Worm (Caenorhabditis elegans) whole organism, L4 larva: Measurements from ENCODE around the gene Y38F2AR.10.
A peak's percentile ranks its signal among the peaks of the same experiment; 100 is the strongest.

ENCODE experiments used
- D1046.2 ChIP-seq: fragments of 200-800 bp; sonication (Bioruptor generic); IDR thresholded peaks from 2 replicates; pipeline ENCODE4 v1.3.6; 2022; ENCODE audit warnings: missing genetic modification characterization, missing compliant biosample characterization
- F26F4.8 ChIP-seq: fragments of 200-800 bp; sonication (Bioruptor generic); conservative IDR thresholded peaks from 2 replicates; pipeline ENCODE4 v1.3.6; 2022; ENCODE audit warnings: missing genetic modification characterization, missing compliant biosample characterization
- F44E2.7 ChIP-seq: fragments of 200-800 bp; sonication (Bioruptor generic); IDR thresholded peaks from 2 replicates; pipeline ENCODE4 v2.1.2; 2022; ENCODE audit warnings: missing genetic modification characterization, missing compliant biosample characterization
- F49E8.2 ChIP-seq: sonication (generic microtip); optimal IDR thresholded peaks from 2 replicates; lab custom pipeline; 2016; ENCODE audit warnings: missing compliant biosample characterization, mild to moderate bottlenecking, missing genetic modification characterization, borderline replicate concordance
- R02D3.7 ChIP-seq: fragments of 150-350 bp; sonication (generic microtip); optimal IDR thresholded peaks from 3 replicates; lab custom pipeline; 2014; ENCODE audit warnings: missing biosample characterization, missing genetic modification characterization
- Y105C5A.15 ChIP-seq: fragments of 200-800 bp; sonication (Bioruptor generic); IDR thresholded peaks from 2 replicates; pipeline ENCODE4 v1.3.6; 2022; ENCODE audit warnings: missing genetic modification characterization, missing compliant biosample characterization
- Y48G9A.11 ChIP-seq: fragments of 200-800 bp; sonication (Bioruptor generic); IDR thresholded peaks from 2 replicates; pipeline ENCODE4 v1.3.6; 2022; ENCODE audit warnings: missing genetic modification reagents, missing genetic modification characterization, missing compliant biosample characterization
- Y5F2A.4 ChIP-seq: fragments of 200-800 bp; sonication (Bioruptor generic); optimal IDR thresholded peaks from 2 replicates; lab custom pipeline; 2018; ENCODE audit warnings: mild to moderate bottlenecking, missing genetic modification characterization, missing compliant biosample characterization
- aly-2 ChIP-seq: sonication (generic microtip); optimal IDR thresholded peaks from 2 replicates; lab custom pipeline; 2018; ENCODE audit warnings: missing biosample characterization, missing genetic modification characterization
- ama-1 ChIP-seq: fragments of 150-350 bp; optimal IDR thresholded peaks from 2 replicates; lab custom pipeline; 2014; ENCODE audit warnings: inconsistent platforms, mixed read lengths
- attf-4 ChIP-seq: sonication (generic microtip); optimal IDR thresholded peaks from 3 replicates; lab custom pipeline; 2017; ENCODE audit warnings: missing biosample characterization, missing genetic modification characterization
- ceh-20 ChIP-seq: fragments of 200-800 bp; sonication (Bioruptor generic); IDR thresholded peaks from 2 replicates; pipeline ENCODE4 v1.3.6; 2022; ENCODE audit warnings: missing genetic modification reagents, missing genetic modification characterization, missing compliant biosample characterization
- ceh-28 ChIP-seq: fragments of 150-350 bp; optimal IDR thresholded peaks from 2 replicates; lab custom pipeline; 2014; ENCODE audit warnings: missing biosample characterization, missing genetic modification reagents, missing genetic modification characterization
- ceh-62 ChIP-seq: sonication (generic microtip); optimal IDR thresholded peaks from 2 replicates; lab custom pipeline; 2017; ENCODE audit warnings: missing biosample characterization, missing genetic modification characterization
- cey-2 ChIP-seq: sonication (generic microtip); optimal IDR thresholded peaks from 3 replicates; lab custom pipeline; 2017; ENCODE audit warnings: missing genetic modification characterization, mild to moderate bottlenecking, missing compliant biosample characterization, antibody characterized with exemption, borderline replicate concordance; ENCODE audit not compliant: insufficient read depth
- daf-12 ChIP-seq: fragments of 150-350 bp; optimal IDR thresholded peaks from 2 replicates; lab custom pipeline; 2014; ENCODE audit warnings: missing biosample characterization, missing genetic modification reagents, missing genetic modification characterization
- dmd-6 ChIP-seq: fragments of 200-800 bp; sonication (Bioruptor generic); IDR thresholded peaks from 2 replicates; pipeline ENCODE4 v1.3.6; 2022; ENCODE audit warnings: missing genetic modification reagents, missing genetic modification characterization, missing compliant biosample characterization
- dmd-8 ChIP-seq: fragments of 200-800 bp; sonication (Bioruptor generic); IDR thresholded peaks from 2 replicates; pipeline ENCODE4 v1.3.6; 2022; ENCODE audit warnings: missing genetic modification characterization, missing compliant biosample characterization
- dmd-9 ChIP-seq: fragments of 200-800 bp; sonication (Bioruptor generic); IDR thresholded peaks from 2 replicates; pipeline ENCODE4 v1.3.6; 2022; ENCODE audit warnings: missing genetic modification reagents, missing genetic modification characterization, missing compliant biosample characterization
- dpl-1 ChIP-seq: fragments of 150-350 bp; optimal IDR thresholded peaks from 2 replicates; lab custom pipeline; 2014; ENCODE audit warnings: missing biosample characterization, missing genetic modification reagents, missing genetic modification characterization
- egl-43 ChIP-seq: fragments of 200-800 bp; sonication (Bioruptor generic); IDR thresholded peaks from 2 replicates; pipeline ENCODE4 v1.3.6; 2022; ENCODE audit warnings: missing genetic modification reagents, missing genetic modification characterization, missing compliant biosample characterization
- gei-8 ChIP-seq: fragments of 200-800 bp; sonication (Bioruptor generic); optimal IDR thresholded peaks from 2 replicates; lab custom pipeline; 2018; ENCODE audit warnings: mild to moderate bottlenecking, missing genetic modification characterization, missing compliant biosample characterization
- hif-1 ChIP-seq, 2 experiments: sonication (generic microtip); optimal IDR thresholded peaks; 2 replicates each; lab custom pipeline; 2016 to 2017; ENCODE audit warnings: missing compliant biosample characterization in 2 of 2, missing genetic modification characterization in 2 of 2, missing genetic modification reagents in 2 of 2, missing genotype in 2 of 2, mild to moderate bottlenecking in 1 of 2
- hlh-11 ChIP-seq: fragments of 200-800 bp; sonication (Bioruptor generic); optimal IDR thresholded peaks from 2 replicates; lab custom pipeline; 2018; ENCODE audit warnings: mild to moderate bottlenecking, missing genetic modification characterization, missing compliant biosample characterization
- hmg-1.1 ChIP-seq: fragments of 200-800 bp; sonication (Bioruptor generic); IDR thresholded peaks from 2 replicates; pipeline ENCODE4 v1.3.6; 2022; ENCODE audit warnings: missing genetic modification reagents, missing genetic modification characterization, missing compliant biosample characterization
- lim-7 ChIP-seq: fragments of 200-800 bp; sonication (Bioruptor generic); IDR thresholded peaks from 2 replicates; pipeline ENCODE4 v1.3.6; 2022; ENCODE audit warnings: missing genetic modification characterization, missing compliant biosample characterization
- lin-29 ChIP-seq: fragments of 200-800 bp; sonication (Bioruptor generic); IDR thresholded peaks from 2 replicates; pipeline ENCODE4 v1.3.6; 2022; ENCODE audit warnings: missing genetic modification reagents, missing genetic modification characterization, missing compliant biosample characterization
- lin-39 ChIP-seq: fragments of 150-350 bp; optimal IDR thresholded peaks from 2 replicates; lab custom pipeline; 2014; ENCODE audit warnings: missing biosample characterization, missing genetic modification reagents, missing genetic modification characterization
- lsy-2 ChIP-seq, 2 experiments: fragments of 150-350 bp in 1 of 2; sonication (generic microtip) in 1 of 2; optimal IDR thresholded peaks; 2 replicates each; lab custom pipeline; 2014 to 2017; ENCODE audit warnings: missing biosample characterization in 2 of 2, missing genetic modification characterization in 2 of 2
- nhr-10 ChIP-seq: fragments of 150-350 bp; optimal IDR thresholded peaks from 2 replicates; lab custom pipeline; 2014; ENCODE audit warnings: missing biosample characterization, missing genetic modification characterization
- nhr-102 ChIP-seq: sonication (generic microtip); optimal IDR thresholded peaks from 2 replicates; lab custom pipeline; 2016; ENCODE audit warnings: mild to moderate bottlenecking, missing genetic modification characterization, moderate library complexity, missing compliant biosample characterization
- nhr-11 ChIP-seq: fragments of 150-350 bp; optimal IDR thresholded peaks from 2 replicates; lab custom pipeline; 2014; ENCODE audit warnings: missing biosample characterization, missing genetic modification characterization
- nhr-111 ChIP-seq: fragments of 200-800 bp; sonication (Bioruptor generic); optimal IDR thresholded peaks from 2 replicates; lab custom pipeline; 2018; ENCODE audit warnings: mild to moderate bottlenecking, missing genetic modification characterization, missing compliant biosample characterization
- nhr-41 ChIP-seq: fragments of 200-800 bp; sonication (Bioruptor generic); IDR thresholded peaks from 2 replicates; pipeline ENCODE4 v1.3.6; 2022; ENCODE audit warnings: missing genetic modification reagents, missing genetic modification characterization, missing compliant biosample characterization
- nhr-42 ChIP-seq: fragments of 200-800 bp; sonication (Bioruptor generic); IDR thresholded peaks from 2 replicates; pipeline ENCODE4 v1.3.6; 2022; ENCODE audit warnings: missing genetic modification characterization, missing compliant biosample characterization
- nhr-6 ChIP-seq: fragments of 150-350 bp; optimal IDR thresholded peaks from 2 replicates; lab custom pipeline; 2014; ENCODE audit warnings: missing biosample characterization, missing genetic modification characterization
- pha-4 ChIP-seq, 2 experiments: fragments of 150-350 bp in 1 of 2; fragments of 200-800 bp in 1 of 2; sonication (Bioruptor generic) in 1 of 2; IDR thresholded peaks in 1 of 2; optimal IDR thresholded peaks in 1 of 2; 2 replicates each; pipeline versions ENCODE4 v1.3.6 to Lab custom; 2014 to 2022; ENCODE audit warnings: missing genetic modification characterization in 2 of 2, missing genetic modification reagents in 2 of 2, missing biosample characterization in 1 of 2, missing compliant biosample characterization in 1 of 2
- sdz-12 ChIP-seq: fragments of 200-800 bp; sonication (Bioruptor generic); optimal IDR thresholded peaks from 2 replicates; lab custom pipeline; 2018; ENCODE audit warnings: mild to moderate bottlenecking, missing genetic modification characterization, missing compliant biosample characterization
- set-16 ChIP-seq: fragments of 200-800 bp; sonication (Bioruptor generic); IDR thresholded peaks from 2 replicates; pipeline ENCODE4 v1.3.6; 2022; ENCODE audit warnings: missing genetic modification reagents, missing genetic modification characterization, missing compliant biosample characterization
- snpc-4 ChIP-seq: fragments of 150-350 bp; optimal IDR thresholded peaks from 2 replicates; lab custom pipeline; 2014; ENCODE audit warnings: missing biosample characterization, missing genetic modification characterization
- spr-1 ChIP-seq: sonication (generic microtip); optimal IDR thresholded peaks from 2 replicates; lab custom pipeline; 2016; ENCODE audit warnings: mild to moderate bottlenecking, missing genetic modification characterization, missing compliant biosample characterization
- tra-1 ChIP-seq: fragments of 200-800 bp; sonication (Bioruptor generic); IDR thresholded peaks from 2 replicates; pipeline ENCODE4 v1.3.6; 2022; ENCODE audit warnings: missing genetic modification reagents, missing genetic modification characterization, missing compliant biosample characterization
- unc-39 ChIP-seq: sonication (generic microtip); optimal IDR thresholded peaks from 2 replicates; lab custom pipeline; 2017; ENCODE audit warnings: missing biosample characterization, missing genetic modification characterization
- unc-62 ChIP-seq, 3 experiments: fragments of 150-350 bp in 1 of 3; sonication (generic microtip); optimal IDR thresholded peaks in 2 of 3; peaks in 1 of 3; 1 replicate in 1 of 3; 2 replicates in 2 of 3; lab custom pipeline; 2014 to 2017; ENCODE audit warnings: missing biosample characterization in 3 of 3, missing genetic modification characterization in 3 of 3, missing genetic modification reagents in 3 of 3, missing genotype in 1 of 3
- zfp-2 ChIP-seq: sonication (generic microtip); optimal IDR thresholded peaks from 2 replicates; lab custom pipeline; 2016; ENCODE audit warnings: mild to moderate bottlenecking, missing genetic modification characterization, missing compliant biosample characterization
- ztf-11 ChIP-seq: fragments of 150-350 bp; optimal IDR thresholded peaks from 2 replicates; lab custom pipeline; 2014; ENCODE audit warnings: missing biosample characterization, missing genetic modification characterization

The Y38F2AR.10 gene

DNA sequence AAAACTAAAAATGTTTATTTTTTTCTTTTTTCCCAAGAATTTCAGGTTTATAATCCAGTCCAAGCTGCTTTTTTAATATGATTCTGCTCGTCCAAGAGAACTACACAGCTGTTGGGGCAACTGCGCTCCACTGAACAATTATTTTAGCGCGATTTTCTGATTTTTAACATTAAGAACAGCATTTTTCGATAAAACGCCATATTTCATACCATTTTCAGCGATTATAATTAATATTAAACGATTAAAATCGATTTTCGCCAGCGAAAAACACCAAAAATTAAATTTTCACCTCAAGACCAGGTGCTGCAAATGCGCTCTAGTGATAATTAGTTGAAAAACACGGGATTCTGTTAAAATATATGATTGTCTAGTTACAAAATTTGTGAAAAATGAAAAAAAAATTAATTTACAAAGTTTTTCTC lies 9.1 kb downstream of the Y38F2AR.10 start (continued):
- TF ChIP-seq lin-29 (GFP tag; lab: Robert Waterston, UW) (peak; percentile 31; the same call in 1 of the 2 replicates), Y48G9A.11 (peak; percentile 74), F49E8.2 (tag; lab: Kevin White, UChicago) (peak; percentile 57), F26F4.8 (no peak), gei-8 (GFP tag; lab: Kevin White, UChicago) (no peak), dmd-8 (no peak), nhr-102 (tag; lab: Kevin White, UChicago) (peak; percentile 70), unc-39 (no peak), pha-4 (GFP tag; IDR thresholded peaks at IDR 0.05; lab: Robert Waterston, UW) (peak; percentile 65; the same call in 1 of the 2 replicates), pha-4 (tag; optimal IDR thresholded peaks at IDR 0.05; lab: Kevin White, UChicago) (no peak), hmg-1.1 (GFP tag; lab: Robert Waterston, UW) (no peak), D1046.2 (GFP tag; lab: Robert Waterston, UW) (0 out of 2 replicates have a peak, but pooled peaks have one; percentile 69), aly-2 (tag; lab: Kevin White, UChicago) (no peak), ceh-28 (no peak), nhr-11 (tag; lab: Kevin White, UChicago) (no peak), lsy-2 (tag; optimal IDR thresholded peaks at IDR 0.05; lab: Kevin White, UChicago) (peak; percentile 26 to 69), cey-2 (tag; lab: Kevin White, UChicago) (no peak), dmd-6 (peak; percentile 18; the same call in 1 of the 2 replicates), hif-1 (tag; optimal IDR thresholded peaks at IDR 0.05; lab: Kevin White, UChicago) (no peak), lin-39 (tag; lab: Kevin White, UChicago) (no peak), egl-43 (no peak)

DNA sequence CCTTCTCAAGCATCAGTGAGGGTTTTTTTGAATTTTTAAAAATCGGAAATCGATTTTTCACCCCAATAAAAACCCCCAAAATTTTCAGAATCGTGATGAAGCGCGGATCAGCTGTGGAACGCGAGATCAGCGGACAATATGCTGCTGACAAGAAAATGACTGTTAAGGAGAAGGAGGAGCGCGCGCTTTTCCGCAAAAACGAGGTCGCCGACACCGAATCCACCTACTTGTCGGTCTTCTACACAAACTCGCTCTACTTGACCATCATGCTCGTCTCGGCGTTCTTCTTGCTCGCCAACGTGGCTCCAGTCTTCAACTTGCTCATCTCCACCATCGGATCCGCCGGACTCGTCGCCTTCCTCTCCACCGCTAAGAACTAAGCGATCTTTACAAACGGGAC lies 9.6 kb downstream of the Y38F2AR.10 start:
- TF ChIP-seq tra-1 (0 out of 2 replicates have a peak, but pooled peaks have one; percentile 4), F44E2.7 (GFP tag; lab: Robert Waterston, UW) (no peak), set-16 (GFP tag; lab: Robert Waterston, UW) (peak; percentile 38), unc-62 (GFP tag; optimal IDR thresholded peaks at IDR 0.05 in 1 of 2; lab: Kevin White, UChicago) (peak in 1 of 2 experiments; percentile 51), unc-62 (tag; optimal IDR thresholded peaks at IDR 0.05; lab: Kevin White, UChicago) (no peak)

DNA sequence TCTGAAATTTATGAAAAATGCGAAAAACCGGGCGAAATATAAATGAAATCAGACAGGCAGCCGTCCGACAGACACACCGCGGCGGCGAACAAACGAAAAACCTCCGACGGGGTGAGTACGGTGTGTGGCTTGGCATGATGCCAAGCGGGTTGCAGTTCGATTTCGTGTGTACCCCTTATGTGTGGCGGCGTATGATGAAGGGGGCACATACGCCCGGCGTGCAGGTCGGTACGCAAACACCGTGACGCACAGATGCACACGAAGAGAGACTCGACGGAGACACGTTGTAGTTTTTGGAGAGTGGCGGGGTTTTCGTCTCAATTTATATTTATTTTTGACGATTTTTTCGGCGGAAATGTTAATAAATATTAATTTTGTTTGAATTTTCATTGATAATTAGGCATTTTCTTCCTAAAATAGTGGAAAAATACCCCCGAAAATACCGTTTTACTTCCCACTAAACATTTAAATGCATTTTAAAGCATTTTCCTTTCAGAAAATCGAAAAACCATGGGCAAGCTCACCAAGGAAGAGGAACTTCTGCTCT lies 10.3 kb downstream of the Y38F2AR.10 start, which contains the start of gene trap-3:
Gene trap-3 (plus strand): TSS at position 497 of the 547 bp plus-strand sequence.
- TF ChIP-seq pha-4 (GFP tag; IDR thresholded peaks at IDR 0.05; lab: Robert Waterston, UW) (peak; percentile 87), pha-4 (tag; optimal IDR thresholded peaks at IDR 0.05; lab: Kevin White, UChicago) (no peak), R02D3.7 (tag; lab: Kevin White, UChicago) (no peak), ceh-20 (GFP tag; lab: Robert Waterston, UW) (peak; percentile 95), dmd-9 (GFP tag; lab: Robert Waterston, UW) (peak; percentile 94), ceh-62 (no peak), nhr-42 (GFP tag; lab: Robert Waterston, UW) (peak; percentile 93), snpc-4 (peak; percentile 11), ztf-11 (tag; lab: Kevin White, UChicago) (no peak), Y5F2A.4 (peak; percentile 72), dmd-8 (peak; percentile 60; the same call in 1 of the 2 replicates), attf-4 (tag; lab: Kevin White, UChicago) (no peak), sdz-12 (GFP tag; lab: Kevin White, UChicago) (peak; percentile 10), dpl-1 (GFP tag; lab: Kevin White, UChicago) (peak; percentile 89), ama-1 (peak; percentile 2), lim-7 (GFP tag; lab: Robert Waterston, UW) (peak; percentile 67), daf-12 (tag; lab: Kevin White, UChicago) (no peak), aly-2 (tag; lab: Kevin White, UChicago) (no peak), nhr-111 (GFP tag; lab: Kevin White, UChicago) (peak; percentile 38), spr-1 (tag; lab: Kevin White, UChicago) (peak; percentile 95), D1046.2 (GFP tag; lab: Robert Waterston, UW) (peak; percentile 95), nhr-41 (GFP tag; lab: Robert Waterston, UW) (peak; percentile 80; the same call in 1 of the 2 replicates), nhr-10 (peak; percentile 71), F49E8.2 (tag; lab: Kevin White, UChicago) (peak; percentile 86), zfp-2 (tag; lab: Kevin White, UChicago) (peak; percentile 92), Y105C5A.15 (GFP tag; lab: Robert Waterston, UW) (peak; percentile 71; the same call in 1 of the 2 replicates), hlh-11 (tag; lab: Kevin White, UChicago) (peak; percentile 98), nhr-6 (tag; lab: Kevin White, UChicago) (peak; percentile 80)
